Fruit fly (Drosophila melanogaster): ENCODE measurements around the gene CG14421.

CG14421 gene

dm6 chrX:2914091-2914490 is 27.1 kb upstream of the CG14421 start (continued):
- TF ChIP-seq dati (GFP tag; IDR thresholded peaks at IDR 0.05) = no peak
- no peak for TF ChIP-seq seq (GFP tag; IDR thresholded peaks at IDR 0.05)
- no peak for TF ChIP-seq MTF-1 (GFP tag; optimal IDR thresholded peaks at IDR 0.05; ENCODE audit: borderline replicate concordance)
- no peak for TF ChIP-seq Dek (tag; optimal IDR thresholded peaks at IDR 0.05)
- TF ChIP-seq lab (GFP tag; optimal IDR thresholded peaks at IDR 0.05) = peak; percentile 42
- TF ChIP-seq CG7987 (GFP tag; optimal IDR thresholded peaks at IDR 0.05) = no peak
- TF ChIP-seq CG3726 (GFP tag; IDR thresholded peaks at IDR 0.05) = no peak
- no peak for TF ChIP-seq Aef1 (GFP tag; IDR thresholded peaks at IDR 0.05)
- no peak for TF ChIP-seq mirr (GFP tag; optimal IDR thresholded peaks at IDR 0.05)
- peak; percentile 29 for TF ChIP-seq Hmr (GFP tag; optimal IDR thresholded peaks at IDR 0.05)
- no peak for TF ChIP-seq CG17361 (GFP tag; IDR thresholded peaks at IDR 0.05)
- TF ChIP-seq CG17802 (tag; optimal IDR thresholded peaks at IDR 0.05) = no peak
- TF ChIP-seq CG4854 (GFP tag; optimal IDR thresholded peaks at IDR 0.05) = no peak
- no peak for TF ChIP-seq Nf-YB (GFP tag; optimal IDR thresholded peaks at IDR 0.05)
- TF ChIP-seq CG12299 (tag; optimal IDR thresholded peaks at IDR 0.05) = no peak
- TF ChIP-seq CG12659 (GFP tag; optimal IDR thresholded peaks at IDR 0.05) = no peak
- peak; percentile 2 for TF ChIP-seq Fer1 (GFP tag; optimal IDR thresholded peaks at IDR 0.05)
- no peak for TF ChIP-seq CG3281 (GFP tag; optimal IDR thresholded peaks at IDR 0.05)
- TF ChIP-seq CG12104 (GFP tag; optimal IDR thresholded peaks at IDR 0.05) = no peak
- TF ChIP-seq scrt (GFP tag; optimal IDR thresholded peaks at IDR 0.05) = no peak
- TF ChIP-seq cwo (GFP tag; optimal IDR thresholded peaks at IDR 0.05) = no peak
- peak; percentile 23 for TF ChIP-seq CG11504 (tag; optimal IDR thresholded peaks at IDR 0.05)
- no peak for TF ChIP-seq CG6683 (GFP tag; optimal IDR thresholded peaks at IDR 0.05)
- TF ChIP-seq Ptx1 (GFP tag; IDR thresholded peaks at IDR 0.05) = peak; percentile 22; the same call in 1 of the 2 replicates
- no peak for TF ChIP-seq psq (GFP tag; optimal IDR thresholded peaks at IDR 0.05)
- no peak for TF ChIP-seq org-1 (GFP tag; optimal IDR thresholded peaks at IDR 0.05)
- no peak for TF ChIP-seq Oli (tag; optimal IDR thresholded peaks at IDR 0.05)
- no peak for TF ChIP-seq CG11560 (tag; IDR thresholded peaks at IDR 0.05)
- no peak for TF ChIP-seq Dip2 (GFP tag; IDR thresholded peaks at IDR 0.05)
- no peak for TF ChIP-seq pan (optimal IDR thresholded peaks at IDR 0.05)
- TF ChIP-seq pan (GFP tag; optimal IDR thresholded peaks at IDR 0.05 in 1 of 2, IDR thresholded peaks at IDR 0.05 in 1 of 2) = no peak
- TF ChIP-seq B-H1 (GFP tag; IDR thresholded peaks at IDR 0.05) = no peak
- TF ChIP-seq tna (GFP tag; IDR thresholded peaks at IDR 0.05; ENCODE audit: partially characterized antibody) = no peak
- no peak for TF ChIP-seq CG9437 (GFP tag; optimal IDR thresholded peaks at IDR 0.05)
- no peak for TF ChIP-seq CG14667 (GFP tag; IDR thresholded peaks at IDR 0.05)
- no peak for TF ChIP-seq C15 (GFP tag; IDR thresholded peaks at IDR 0.05)
- no peak for TF ChIP-seq CG17186 (GFP tag; optimal IDR thresholded peaks at IDR 0.05)
- TF ChIP-seq sisA (GFP tag; IDR thresholded peaks at IDR 0.05) = 0 out of 2 replicates have a peak, but pooled peaks have one; percentile 23
- peak; percentile 8; the same call in 1 of the 4 replicates for TF ChIP-seq Gug (GFP tag; IDR thresholded peaks at IDR 0.05)
- no peak for TF ChIP-seq run (tag; optimal IDR thresholded peaks at IDR 0.05)
- peak; percentile 64 for TF ChIP-seq Med (GFP tag)
- TF ChIP-seq z (GFP tag; IDR thresholded peaks at IDR 0.05) = no peak
- 0 out of 2 replicates have a peak, but pooled peaks have one; percentile 11 for TF ChIP-seq vvl (GFP tag; IDR thresholded peaks at IDR 0.05)
- no peak for TF ChIP-seq btn (GFP tag; optimal IDR thresholded peaks at IDR 0.05)
- TF ChIP-seq Elba2 (GFP tag; optimal IDR thresholded peaks at IDR 0.05) = no peak
- TF ChIP-seq shn (GFP tag; optimal IDR thresholded peaks at IDR 0.05) = no peak
- TF ChIP-seq D (optimal IDR thresholded peaks at IDR 0.05) = no peak
- no peak for TF ChIP-seq D (GFP tag; optimal IDR thresholded peaks at IDR 0.05)
- no peak for TF ChIP-seq Dfd (GFP tag; optimal IDR thresholded peaks at IDR 0.05)
- no peak for TF ChIP-seq nerfin-2 (GFP tag; IDR thresholded peaks at IDR 0.05; ENCODE audit: partially characterized antibody)
- no peak for TF ChIP-seq Awh (GFP tag; IDR thresholded peaks at IDR 0.05)
- no peak for TF ChIP-seq CG7372 (GFP tag; IDR thresholded peaks at IDR 0.05)
